Fruit fly (Drosophila melanogaster): Measurements from ENCODE around the gene obst-E.

obst-E gene

DNA sequence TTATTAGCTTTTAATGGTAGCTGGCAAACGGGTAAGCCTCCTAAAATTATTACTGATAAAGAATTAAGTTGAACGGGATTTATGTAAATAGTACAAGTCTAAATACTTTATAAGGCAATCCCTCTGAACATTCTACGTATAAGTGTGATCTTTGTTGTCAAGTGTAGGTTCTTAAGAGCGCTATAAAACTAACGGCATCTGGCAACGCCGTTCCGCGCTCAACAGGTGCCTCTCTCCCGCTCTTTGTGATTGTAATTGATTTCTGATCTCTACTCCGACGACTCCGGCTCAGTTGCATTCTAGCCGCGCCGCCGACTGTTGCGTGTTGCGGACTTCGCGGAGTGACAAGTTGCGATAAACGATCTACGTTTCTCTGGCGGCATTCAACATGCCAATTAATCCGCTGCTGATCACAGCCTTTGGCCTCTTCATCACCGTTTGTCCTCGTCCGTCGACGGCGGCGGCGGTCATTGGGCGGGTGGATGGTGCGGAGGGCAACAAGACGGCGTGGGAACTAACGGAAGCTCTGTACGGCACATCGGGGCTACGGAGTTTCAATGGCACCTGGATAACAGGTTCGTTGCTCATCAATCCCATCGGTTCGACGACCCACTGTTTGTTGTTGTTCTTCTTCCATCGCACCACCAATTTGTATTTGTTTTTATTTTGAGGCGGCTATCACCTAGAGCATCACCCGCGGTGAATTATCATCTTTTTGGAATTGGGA lies 39.3 kb upstream of the obst-E start, which contains the start of gene CG11034 (continued):
- 0 out of 2 replicates have a peak, but pooled peaks have one; percentile 36 for TF ChIP-seq Adf1 (GFP tag; IDR thresholded peaks at IDR 0.05)
- no peak for TF ChIP-seq jigr1 (GFP tag; IDR thresholded peaks at IDR 0.05)
- peak; percentile 32; the same call in 1 of the 3 replicates for TF ChIP-seq Opbp (GFP tag; IDR thresholded peaks at IDR 0.05; ENCODE audit: partially characterized antibody)
- TF ChIP-seq MBD-R2 (GFP tag; IDR thresholded peaks at IDR 0.05), result peak; percentile 12; the same call in 1 of the 2 replicates
- no peak for TF ChIP-seq Mes4 (GFP tag; optimal IDR thresholded peaks at IDR 0.05)
- peak; percentile 32; the same call in 1 of the 2 replicates for TF ChIP-seq Ada2b (GFP tag; IDR thresholded peaks at IDR 0.05)
- no peak for TF ChIP-seq Dp (GFP tag; optimal IDR thresholded peaks at IDR 0.05)
- TF ChIP-seq CG4424 (GFP tag; optimal IDR thresholded peaks at IDR 0.05), result peak; percentile 4
- 0 out of 2 replicates have a peak, but pooled peaks have one; percentile 30 for TF ChIP-seq Xrp1 (GFP tag; IDR thresholded peaks at IDR 0.05)
- TF ChIP-seq yki (optimal IDR thresholded peaks at IDR 0.05), result peak; percentile 33
- no peak for TF ChIP-seq lov (optimal IDR thresholded peaks at IDR 0.05)
- 0 out of 3 replicates have a peak, but pooled peaks have one; percentile 10 for TF ChIP-seq lov (GFP tag; IDR thresholded peaks at IDR 0.05)
- peak; percentile 71 for TF ChIP-seq HLHmδ (GFP tag; optimal IDR thresholded peaks at IDR 0.05)
- no peak for TF ChIP-seq Kr (GFP tag; optimal IDR thresholded peaks at IDR 0.05)
- 0 out of 2 replicates have a peak, but pooled peaks have one; percentile 23 for TF ChIP-seq bbx (GFP tag; IDR thresholded peaks at IDR 0.05; ENCODE audit: partially characterized antibody)
- TF ChIP-seq CG12236 (GFP tag; optimal IDR thresholded peaks at IDR 0.05), result no peak
- peak; percentile 6 for TF ChIP-seq CG17385 (GFP tag; optimal IDR thresholded peaks at IDR 0.05)
- TF ChIP-seq CG12104 (GFP tag; optimal IDR thresholded peaks at IDR 0.05), result no peak
- peak; percentile 5 for TF ChIP-seq Meics (GFP tag; optimal IDR thresholded peaks at IDR 0.05)
- TF ChIP-seq onecut (GFP tag; IDR thresholded peaks at IDR 0.05), result peak; percentile 22; the same call in 1 of the 2 replicates
- no peak for TF ChIP-seq CG14965 (GFP tag; optimal IDR thresholded peaks at IDR 0.05; ENCODE audit: borderline replicate concordance)
- TF ChIP-seq HmgZ (tag; optimal IDR thresholded peaks at IDR 0.05), result no peak
- peak; percentile 78 for TF ChIP-seq CG2889 (GFP tag; IDR thresholded peaks at IDR 0.05)
- peak; percentile 94 for TF ChIP-seq grn (GFP tag; optimal IDR thresholded peaks at IDR 0.05)
- no peak for TF ChIP-seq Sox100B (GFP tag; optimal IDR thresholded peaks at IDR 0.05)
- TF ChIP-seq bcd (GFP tag; optimal IDR thresholded peaks at IDR 0.05), result no peak
- peak; percentile 30; the same call in 1 of the 2 replicates for TF ChIP-seq CG42726 (GFP tag; IDR thresholded peaks at IDR 0.05; ENCODE audit: partially characterized antibody)
- TF ChIP-seq slbo (GFP tag; IDR thresholded peaks at IDR 0.05), result peak; percentile 29; the same call in 1 of the 2 replicates
- TF ChIP-seq CG17186 (GFP tag; optimal IDR thresholded peaks at IDR 0.05), result no peak
- peak; percentile 12 for TF ChIP-seq CG2120 (GFP tag; optimal IDR thresholded peaks at IDR 0.05)
- peak; percentile 89 for TF ChIP-seq CG3163 (GFP tag; optimal IDR thresholded peaks at IDR 0.05)
- peak; percentile 70 to 81 for TF ChIP-seq Trl (optimal IDR thresholded peaks at IDR 0.05)
- no peak for TF ChIP-seq Trl (GFP tag; optimal IDR thresholded peaks at IDR 0.05)
- peak; percentile 56 for TF ChIP-seq CG15479 (GFP tag; optimal IDR thresholded peaks at IDR 0.05)
- TF ChIP-seq dysf (GFP tag; IDR thresholded peaks at IDR 0.05), result 0 out of 3 replicates have a peak, but pooled peaks have one; percentile 50
- TF ChIP-seq Ptx1 (GFP tag; IDR thresholded peaks at IDR 0.05), result peak; percentile 21; the same call in 1 of the 2 replicates
- no peak for TF ChIP-seq HHEX (GFP tag; optimal IDR thresholded peaks at IDR 0.05)
- TF ChIP-seq Med (GFP tag), result peak; percentile 73
- peak; percentile 51; the same call in 1 of the 3 replicates for TF ChIP-seq CG6791 (GFP tag; IDR thresholded peaks at IDR 0.05; ENCODE audit: partially characterized antibody)
- TF ChIP-seq sens (GFP tag), result peak; percentile 10
- peak; percentile 56 for TF ChIP-seq CG9932 (GFP tag; IDR thresholded peaks at IDR 0.05)
- TF ChIP-seq Abd-B (GFP tag; optimal IDR thresholded peaks at IDR 0.05), result peak; percentile 23
- TF ChIP-seq chinmo (GFP tag; IDR thresholded peaks at IDR 0.05; ENCODE audit: partially characterized antibody), result peak; percentile 87; the same call in 2 of the 4 replicates
- TF ChIP-seq maf-S (GFP tag; optimal IDR thresholded peaks at IDR 0.05), result no peak
- TF ChIP-seq Hand (GFP tag; optimal IDR thresholded peaks at IDR 0.05), result no peak
- peak; percentile 8; the same call in 1 of the 4 replicates for TF ChIP-seq Dll (GFP tag; IDR thresholded peaks at IDR 0.05; ENCODE audit: partially characterized antibody)
- TF ChIP-seq CG2199 (GFP tag; IDR thresholded peaks at IDR 0.05), result no peak
- peak in 1 of 2 experiments; percentile 53 for TF ChIP-seq tll (GFP tag; optimal IDR thresholded peaks at IDR 0.05)
- no peak for TF ChIP-seq CG9817 (tag; optimal IDR thresholded peaks at IDR 0.05)

Data from whole organism, embryonic.